Worm (Caenorhabditis elegans) whole organism, young adult: ENCODE measurements around the gene F25G6.8.
"Not testable (repeated sequence)": the region's sequence is repeated elsewhere in the genome, so short reads cannot be mapped to it uniquely, and the experiment has no call there.

Experiments used
- B0035.1 ChIP-seq: sonication (generic microtip); optimal IDR thresholded peaks from 2 replicates; lab custom pipeline; 2016; ENCODE audit warnings: missing genetic modification characterization, mild to moderate bottlenecking, missing compliant biosample characterization, missing genotype, missing genetic modification reagents
- egrh-3 ChIP-seq: fragments of 200-800 bp; sonication (Bioruptor generic); IDR thresholded peaks from 2 replicates; pipeline ENCODE4 v1.3.6; 2022; ENCODE audit warnings: missing genetic modification reagents, missing genetic modification characterization, missing compliant biosample characterization
- ekl-4 ChIP-seq: fragments of 200-800 bp; sonication (Bioruptor generic); IDR thresholded peaks from 2 replicates; pipeline ENCODE4 v1.3.6; 2022; ENCODE audit warnings: missing genetic modification reagents, missing genetic modification characterization, missing compliant biosample characterization
- hsf-1 ChIP-seq: fragments of 200-800 bp; sonication (Bioruptor generic); IDR thresholded peaks from 2 replicates; pipeline ENCODE4 v1.3.6; 2022; ENCODE audit warnings: missing genetic modification reagents, missing genetic modification characterization, missing compliant biosample characterization
- lag-1 ChIP-seq: fragments of 200-800 bp; sonication (Bioruptor generic); IDR thresholded peaks from 2 replicates; pipeline ENCODE4 v1.3.6; 2022; ENCODE audit warnings: missing genetic modification reagents, missing genetic modification characterization, missing compliant biosample characterization
- madf-6 ChIP-seq: fragments of 200-800 bp; sonication (Bioruptor generic); IDR thresholded peaks from 2 replicates; pipeline ENCODE4 v1.3.6; 2022; ENCODE audit warnings: missing genetic modification reagents, missing genetic modification characterization, missing compliant biosample characterization

ce11 chrV:8558826-8559225 is 6.1 kb downstream of the F25G6.8 start:
- TF ChIP-seq B0035.1 (tag; lab: Kevin White, UChicago); hsf-1 (GFP tag; lab: Robert Waterston, UW); lag-1 (GFP tag; lab: Robert Waterston, UW); egrh-3; madf-6 (GFP tag; lab: Robert Waterston, UW); ekl-4: not testable (repeated sequence)
